Fruit fly (Drosophila melanogaster) whole organism, embryonic: ENCODE data around the gene Muc30E.

ENCODE experiments used
- Ada2b ChIP-seq: fragments of 200-800 bp; sonication (Bioruptor generic); IDR thresholded peaks from 2 replicates; pipeline ENCODE4 v1.3.6; 2022; ENCODE audit warnings: missing biosample characterization, missing genetic modification characterization
- BEAF-32 ChIP-seq: fragments of 200-800 bp; sonication (Bioruptor generic); optimal IDR thresholded peaks from 3 replicates; lab custom pipeline; 2017; ENCODE audit warnings: missing biosample characterization, missing genetic modification characterization, mild to moderate bottlenecking, moderate library complexity, missing genetic modification reagents
- CG10274 ChIP-seq: fragments of 200-800 bp; sonication (Bioruptor generic); optimal IDR thresholded peaks from 3 replicates; lab custom pipeline; 2017; ENCODE audit warnings: missing biosample characterization, mild to moderate bottlenecking, missing genetic modification characterization
- CG11695 ChIP-seq: fragments of 200-800 bp; sonication (Bioruptor generic); IDR thresholded peaks from 3 replicates; pipeline ENCODE4 v1.3.6; 2022; ENCODE audit warnings: missing biosample characterization, missing genetic modification characterization
- CG11723 ChIP-seq: fragments of 200-800 bp; sonication (Bioruptor generic); optimal IDR thresholded peaks from 2 replicates; lab custom pipeline; 2017; ENCODE audit warnings: missing biosample characterization, mild to moderate bottlenecking, missing genetic modification characterization
- CG13287 ChIP-seq: fragments of 200-800 bp; sonication (Bioruptor generic); IDR thresholded peaks from 2 replicates; pipeline ENCODE4 v1.3.6; 2022; ENCODE audit warnings: missing biosample characterization, missing genetic modification characterization; ENCODE audit not compliant: partially characterized antibody
- CG1603 ChIP-seq: fragments of 200-800 bp; sonication (Bioruptor generic); optimal IDR thresholded peaks from 2 replicates; lab custom pipeline; 2019; ENCODE audit warnings: missing biosample characterization, mild to moderate bottlenecking, missing genetic modification characterization, moderate library complexity
- CG18011 ChIP-seq: fragments of 200-800 bp; sonication (Bioruptor generic); optimal IDR thresholded peaks from 2 replicates; lab custom pipeline; 2017; ENCODE audit warnings: missing biosample characterization, missing genetic modification characterization, mild to moderate bottlenecking, moderate library complexity, missing genotype
- CG2129 ChIP-seq: fragments of 200-800 bp; sonication (Bioruptor generic); IDR thresholded peaks from 2 replicates; pipeline ENCODE4 v1.3.6; 2022; ENCODE audit warnings: missing biosample characterization, missing genetic modification characterization; ENCODE audit not compliant: partially characterized antibody
- CG2202 ChIP-seq: fragments of 200-800 bp; sonication (Bioruptor generic); optimal IDR thresholded peaks from 2 replicates; lab custom pipeline; 2018; ENCODE audit warnings: missing biosample characterization, mild to moderate bottlenecking, missing genetic modification characterization
- CG3163 ChIP-seq: fragments of 200-800 bp; sonication (Bioruptor generic); optimal IDR thresholded peaks from 3 replicates; lab custom pipeline; 2016; ENCODE audit warnings: missing biosample characterization, missing genetic modification characterization
- CG3838 ChIP-seq: fragments of 200-800 bp; sonication (Bioruptor generic); optimal IDR thresholded peaks from 3 replicates; lab custom pipeline; 2016; ENCODE audit warnings: missing biosample characterization, missing genetic modification characterization
- CG4707 ChIP-seq: fragments of 200-800 bp; sonication (Bioruptor generic); optimal IDR thresholded peaks from 2 replicates; lab custom pipeline; 2018; ENCODE audit warnings: missing biosample characterization, mild to moderate bottlenecking, missing genetic modification characterization, moderate library complexity
- CG6272 ChIP-seq: fragments of 200-800 bp; sonication (Bioruptor generic); IDR thresholded peaks from 2 replicates; pipeline ENCODE4 v1.3.6; 2022; ENCODE audit warnings: missing biosample characterization, missing genetic modification characterization
- CG7963 ChIP-seq: fragments of 200-800 bp; sonication (Bioruptor generic); IDR thresholded peaks from 3 replicates; pipeline ENCODE4 v1.3.6; 2022; ENCODE audit warnings: missing biosample characterization, missing genetic modification characterization; ENCODE audit not compliant: partially characterized antibody
- CG8359 ChIP-seq: fragments of 200-800 bp; sonication (Bioruptor generic); optimal IDR thresholded peaks from 2 replicates; lab custom pipeline; 2017; ENCODE audit warnings: missing biosample characterization, mild to moderate bottlenecking, missing genetic modification characterization, borderline replicate concordance
- CG9932 ChIP-seq: fragments of 200-800 bp; sonication (Bioruptor generic); IDR thresholded peaks from 2 replicates; pipeline ENCODE4 v1.3.6; 2022; ENCODE audit warnings: missing biosample characterization, missing genetic modification characterization
- D19A ChIP-seq: fragments of 200-800 bp; optimal IDR thresholded peaks from 3 replicates; lab custom pipeline; 2019; ENCODE audit warnings: missing biosample characterization, mild to moderate bottlenecking, missing genetic modification characterization, moderate library complexity
- Dll ChIP-seq: fragments of 200-800 bp; sonication (Bioruptor generic); IDR thresholded peaks from 4 replicates; pipeline ENCODE4 v1.3.6; 2022; ENCODE audit warnings: missing biosample characterization, missing genetic modification characterization; ENCODE audit not compliant: partially characterized antibody
- Doc2 ChIP-seq: fragments of 200-800 bp; sonication (Bioruptor generic); IDR thresholded peaks from 2 replicates; pipeline ENCODE4 v1.3.6; 2022; ENCODE audit warnings: missing biosample characterization, missing genetic modification characterization
- Doc3 ChIP-seq: fragments of 200-800 bp; sonication (Bioruptor generic); IDR thresholded peaks from 3 replicates; pipeline ENCODE4 v1.3.6; 2022; ENCODE audit warnings: missing biosample characterization, missing genetic modification characterization; ENCODE audit not compliant: partially characterized antibody
- Dref ChIP-seq: fragments of 200-800 bp; sonication (Bioruptor generic); IDR thresholded peaks from 2 replicates; pipeline ENCODE4 v1.3.6; 2022; ENCODE audit warnings: missing biosample characterization, missing genetic modification characterization
- E2f1 ChIP-seq: fragments of 200-800 bp; sonication (Bioruptor generic); IDR thresholded peaks from 2 replicates; pipeline ENCODE4 v1.3.6; 2022; ENCODE audit warnings: missing biosample characterization, missing genetic modification characterization
- H2.0 ChIP-seq: fragments of 200-800 bp; sonication (Bioruptor generic); IDR thresholded peaks from 2 replicates; pipeline ENCODE4 v1.3.6; 2022; ENCODE audit warnings: missing biosample characterization, missing genetic modification characterization
- HLH4C ChIP-seq: fragments of 200-800 bp; sonication (Bioruptor generic); IDR thresholded peaks from 3 replicates; pipeline ENCODE4 v1.3.6; 2022; ENCODE audit warnings: missing biosample characterization, missing genetic modification characterization; ENCODE audit not compliant: partially characterized antibody
- Hmr ChIP-seq: fragments of 200-800 bp; sonication (Bioruptor generic); optimal IDR thresholded peaks from 3 replicates; lab custom pipeline; 2017; ENCODE audit warnings: mild to moderate bottlenecking, missing biosample characterization, missing genetic modification reagents, missing genetic modification characterization
- Hr3 ChIP-seq: fragments of 200-800 bp; sonication (Bioruptor generic); optimal IDR thresholded peaks from 3 replicates; lab custom pipeline; 2016; ENCODE audit warnings: missing biosample characterization, missing genetic modification characterization
- Myb ChIP-seq: fragments of 200-800 bp; sonication (Bioruptor generic); optimal IDR thresholded peaks from 2 replicates; lab custom pipeline; 2016; ENCODE audit warnings: missing biosample characterization, missing genetic modification characterization
- Oli ChIP-seq: fragments of 200-800 bp; sonication (Bioruptor generic); optimal IDR thresholded peaks from 2 replicates; lab custom pipeline; 2018; ENCODE audit warnings: missing biosample characterization, mild to moderate bottlenecking, missing genetic modification characterization, moderate library complexity
- Taf1 ChIP-seq: fragments of 200-800 bp; sonication (Bioruptor generic); IDR thresholded peaks from 2 replicates; pipeline ENCODE4 v1.3.6; 2022; ENCODE audit warnings: missing biosample characterization, missing genetic modification characterization
- YL-1 ChIP-seq: fragments of 200-800 bp; sonication (Bioruptor generic); optimal IDR thresholded peaks from 3 replicates; lab custom pipeline; 2017; ENCODE audit warnings: missing biosample characterization, mild to moderate bottlenecking, missing genetic modification characterization
- ab ChIP-seq: fragments of 200-800 bp; sonication (Bioruptor generic); optimal IDR thresholded peaks from 2 replicates; lab custom pipeline; 2016; ENCODE audit warnings: missing biosample characterization, missing genetic modification characterization
- ato ChIP-seq: fragments of 200-800 bp; sonication (Bioruptor generic); IDR thresholded peaks from 2 replicates; pipeline ENCODE4 v1.3.6; 2022; ENCODE audit warnings: missing biosample characterization, missing genetic modification characterization; ENCODE audit not compliant: partially characterized antibody
- bab2 ChIP-seq: fragments of 200-800 bp; sonication (Bioruptor generic); optimal IDR thresholded peaks from 2 replicates; lab custom pipeline; 2016; ENCODE audit warnings: missing biosample characterization, missing genetic modification characterization
- bsh ChIP-seq, 2 experiments: fragments of 200-800 bp; sonication (Bioruptor generic); optimal IDR thresholded peaks; 2 replicates each; lab custom pipeline; 2017 to 2018; ENCODE audit warnings: mild to moderate bottlenecking in 2 of 2, missing biosample characterization in 2 of 2, missing genetic modification characterization in 2 of 2, moderate library complexity in 1 of 2
- cg ChIP-seq: fragments of 200-800 bp; sonication (Bioruptor generic); optimal IDR thresholded peaks from 3 replicates; lab custom pipeline; 2019; ENCODE audit warnings: missing biosample characterization, mild to moderate bottlenecking, missing genetic modification characterization, moderate library complexity
- disco-r ChIP-seq: fragments of 200-800 bp; sonication (Bioruptor generic); optimal IDR thresholded peaks from 2 replicates; lab custom pipeline; 2016; ENCODE audit warnings: missing biosample characterization, missing genetic modification characterization
- grn ChIP-seq: fragments of 200-800 bp; sonication (Bioruptor generic); optimal IDR thresholded peaks from 3 replicates; lab custom pipeline; 2017; ENCODE audit warnings: missing biosample characterization, missing genetic modification characterization
- inv ChIP-seq: fragments of 200-800 bp; sonication (Bioruptor generic); IDR thresholded peaks from 2 replicates; pipeline ENCODE4 v1.3.6; 2022; ENCODE audit warnings: missing biosample characterization, missing genetic modification characterization; ENCODE audit not compliant: partially characterized antibody
- kay ChIP-seq: fragments of 200-800 bp; sonication (Bioruptor generic); optimal IDR thresholded peaks from 2 replicates; lab custom pipeline; 2016; ENCODE audit warnings: missing biosample characterization, missing genetic modification characterization
- mirr ChIP-seq: fragments of 200-800 bp; sonication (Bioruptor generic); optimal IDR thresholded peaks from 3 replicates; lab custom pipeline; 2018; ENCODE audit warnings: missing biosample characterization, mild to moderate bottlenecking, missing genetic modification characterization
- mld ChIP-seq: fragments of 200-800 bp; sonication (Bioruptor generic); IDR thresholded peaks from 3 replicates; pipeline ENCODE4 v1.3.6; 2022; ENCODE audit warnings: missing biosample characterization, missing genetic modification characterization; ENCODE audit not compliant: partially characterized antibody
- nmo ChIP-seq: fragments of 200-800 bp; sonication (Bioruptor generic); optimal IDR thresholded peaks from 2 replicates; lab custom pipeline; 2018; ENCODE audit warnings: missing biosample characterization, mild to moderate bottlenecking, missing genetic modification characterization, moderate library complexity
- onecut ChIP-seq: fragments of 200-800 bp; sonication (Bioruptor generic); IDR thresholded peaks from 2 replicates; pipeline ENCODE4 v1.3.6; 2022; ENCODE audit warnings: missing biosample characterization, missing genetic modification characterization
- otp ChIP-seq: fragments of 200-800 bp; sonication (Bioruptor generic); IDR thresholded peaks from 3 replicates; pipeline ENCODE4, ENCODE4 v1.3.6; 2022; ENCODE audit warnings: missing biosample characterization, missing genetic modification characterization
- rib ChIP-seq: fragments of 200-800 bp; sonication (Bioruptor generic); IDR thresholded peaks from 2 replicates; pipeline ENCODE4 v1.3.6; 2022; ENCODE audit warnings: missing biosample characterization, missing genetic modification characterization
- sima ChIP-seq: fragments of 200-800 bp; sonication (Bioruptor generic); optimal IDR thresholded peaks from 2 replicates; lab custom pipeline; 2016; ENCODE audit warnings: missing biosample characterization, missing genetic modification characterization
- tgo ChIP-seq: fragments of 200-800 bp; sonication (Bioruptor generic); IDR thresholded peaks from 3 replicates; pipeline ENCODE4 v1.3.6; 2022; ENCODE audit warnings: missing biosample characterization, missing genetic modification characterization
- trem ChIP-seq: fragments of 200-800 bp; optimal IDR thresholded peaks from 3 replicates; lab custom pipeline; 2019; ENCODE audit warnings: missing biosample characterization, mild to moderate bottlenecking, missing genetic modification characterization, moderate library complexity
- zf30C ChIP-seq: fragments of 200-800 bp; sonication (Bioruptor generic); optimal IDR thresholded peaks from 3 replicates; lab custom pipeline; 2018; ENCODE audit warnings: missing biosample characterization, mild to moderate bottlenecking, missing genetic modification characterization

Gene Muc30E

dm6 chr2L:9893183-9893582 is 9.7 kb downstream of the Muc30E start, which contains the start of gene mtDNA-helicase (continued):
- TF ChIP-seq CG11695: no peak
- TF ChIP-seq E2f1 (GFP tag; lab: Robert Waterston, UW): no peak
- TF ChIP-seq CG2202 (tag; lab: Kevin White, UChicago): no peak
- no peak for TF ChIP-seq CG8359 (GFP tag; lab: Kevin White, UChicago)
- TF ChIP-seq Doc2 (GFP tag; lab: Robert Waterston, UW): no peak
- TF ChIP-seq sima (GFP tag; lab: Kevin White, UChicago): no peak
- TF ChIP-seq bsh (GFP tag; optimal IDR thresholded peaks at IDR 0.05; lab: Kevin White, UChicago): no peak
- TF ChIP-seq kay: no peak
- peak; percentile 51; the same call in 1 of the 3 replicates for TF ChIP-seq Doc3 (GFP tag; lab: Robert Waterston, UW)
- no peak for TF ChIP-seq CG4707 (GFP tag; lab: Kevin White, UChicago)
- TF ChIP-seq tgo (GFP tag; lab: Robert Waterston, UW): no peak
- TF ChIP-seq CG10274 (GFP tag; lab: Kevin White, UChicago): no peak
- TF ChIP-seq CG6272 (GFP tag; lab: Robert Waterston, UW): no peak
- no peak for TF ChIP-seq CG3163 (GFP tag; lab: Kevin White, UChicago)
- TF ChIP-seq grn (GFP tag; lab: Kevin White, UChicago): no peak
- no peak for TF ChIP-seq Hr3 (GFP tag; lab: Kevin White, UChicago)
- TF ChIP-seq Oli (tag; lab: Kevin White, UChicago): no peak
- no peak for TF ChIP-seq zf30C (GFP tag; lab: Kevin White, UChicago)
- no peak for TF ChIP-seq H2.0 (GFP tag; lab: Robert Waterston, UW)
- TF ChIP-seq ab (GFP tag; lab: Kevin White, UChicago): no peak
- no peak for TF ChIP-seq Taf1 (GFP tag; lab: Robert Waterston, UW)
- TF ChIP-seq onecut (GFP tag; lab: Robert Waterston, UW): no peak
- TF ChIP-seq mld (GFP tag; lab: Robert Waterston, UW): no peak
- TF ChIP-seq otp (GFP tag; lab: Robert Waterston, UW): no peak
- no peak for TF ChIP-seq CG3838 (GFP tag; lab: Kevin White, UChicago)
- TF ChIP-seq CG18011: no peak

dm6 chr2L:9890576-9890975 is 12.4 kb downstream of the Muc30E start, which contains the start of the genes CG34183 and CG4537:
TSS of gene CG34183 (minus strand) at chr2L:9890772.
TSS of gene CG4537 (plus strand) at chr2L:9890885.
- no peak for TF ChIP-seq mirr (GFP tag; lab: Kevin White, UChicago)
- TF ChIP-seq CG7963 (GFP tag; lab: Robert Waterston, UW): peak; percentile 89
- TF ChIP-seq Ada2b (GFP tag; lab: Robert Waterston, UW): no peak
- TF ChIP-seq bab2 (GFP tag; lab: Kevin White, UChicago): no peak
- TF ChIP-seq CG2129: peak; percentile 62
- 0 out of 2 replicates have a peak, but pooled peaks have one; percentile 31 for TF ChIP-seq rib
- peak; percentile 97 for TF ChIP-seq Dref
- peak; percentile 96 for TF ChIP-seq CG13287 (GFP tag; lab: Robert Waterston, UW)
- TF ChIP-seq inv: peak; percentile 77
- TF ChIP-seq cg (GFP tag; lab: Kevin White, UChicago): no peak
- peak; percentile 13 for TF ChIP-seq nmo (GFP tag; lab: Kevin White, UChicago)
- peak; percentile 90 for TF ChIP-seq HLH4C (GFP tag; lab: Robert Waterston, UW)
- peak; percentile 90 for TF ChIP-seq Dll (GFP tag; lab: Robert Waterston, UW)
- no peak for TF ChIP-seq Hmr (GFP tag; lab: Kevin White, UChicago)
- TF ChIP-seq trem (tag; lab: Kevin White, UChicago): peak; percentile 44
- TF ChIP-seq D19A (tag; lab: Kevin White, UChicago): no peak
- TF ChIP-seq CG9932: peak; percentile 33; the same call in 1 of the 2 replicates
- no peak for TF ChIP-seq CG11723 (GFP tag; lab: Kevin White, UChicago)
- no peak for TF ChIP-seq disco-r
- peak; percentile 73 for TF ChIP-seq ato (GFP tag; lab: Robert Waterston, UW)
- TF ChIP-seq BEAF-32 (GFP tag; lab: Kevin White, UChicago): peak; percentile 89
- TF ChIP-seq YL-1: peak; percentile 67
- TF ChIP-seq Myb: peak; percentile 35
- peak; percentile 44 for TF ChIP-seq CG1603 (tag; lab: Kevin White, UChicago)
